Fruit fly (Drosophila melanogaster) whole organism, adult: ENCODE measurements around the gene dysf.

Experiments
- CG11617 ChIP-seq: fragments of 200-800 bp; sonication (Bioruptor generic); optimal IDR thresholded peaks from 2 replicates; lab custom pipeline; 2017; ENCODE audit warnings: mild to moderate bottlenecking, missing biosample characterization, missing genetic modification reagents, missing genetic modification characterization
- CG14711 ChIP-seq: fragments of 200-800 bp; sonication (Bioruptor generic); optimal IDR thresholded peaks from 2 replicates; lab custom pipeline; 2018; ENCODE audit warnings: missing biosample characterization, mild to moderate bottlenecking, missing genetic modification characterization, moderate library complexity
- Crg-1 ChIP-seq: fragments of 200-800 bp; sonication (Bioruptor generic); optimal IDR thresholded peaks from 2 replicates; lab custom pipeline; 2016; ENCODE audit warnings: missing biosample characterization, missing genetic modification characterization
- cic ChIP-seq: fragments of 200-800 bp; sonication (Bioruptor generic); optimal IDR thresholded peaks from 2 replicates; lab custom pipeline; 2017; ENCODE audit warnings: missing biosample characterization, mild to moderate bottlenecking, missing genetic modification characterization, moderate library complexity
- pad ChIP-seq: fragments of 200-800 bp; sonication (Bioruptor generic); optimal IDR thresholded peaks from 3 replicates; lab custom pipeline; 2017; ENCODE audit warnings: missing biosample characterization, missing genetic modification characterization, mild to moderate bottlenecking, moderate library complexity, missing genetic modification reagents
- tj ChIP-seq: fragments of 200-800 bp; sonication (Bioruptor generic); optimal IDR thresholded peaks from 3 replicates; lab custom pipeline; 2017; ENCODE audit warnings: missing biosample characterization, mild to moderate bottlenecking, missing genetic modification characterization, moderate library complexity
- toe ChIP-seq: fragments of 200-800 bp; sonication (Bioruptor generic); optimal IDR thresholded peaks from 2 replicates; lab custom pipeline; 2016; ENCODE audit warnings: missing biosample characterization, missing genetic modification characterization

dm6 chr3R:26035369-26035656 is 63.2 kb downstream of the dysf start:
- no peak for TF ChIP-seq pad (GFP tag; lab: Kevin White, UChicago)
- no peak for TF ChIP-seq CG14711
- TF ChIP-seq toe = no peak
- no peak for TF ChIP-seq CG11617 (GFP tag; lab: Kevin White, UChicago)
- no peak for TF ChIP-seq Crg-1 (GFP tag; lab: Kevin White, UChicago)
- no peak for TF ChIP-seq tj (GFP tag; lab: Kevin White, UChicago)
- TF ChIP-seq cic (GFP tag; lab: Kevin White, UChicago) = no peak
